Worm (Caenorhabditis elegans): ENCODE data around the gene F20B6.4.

DNA sequence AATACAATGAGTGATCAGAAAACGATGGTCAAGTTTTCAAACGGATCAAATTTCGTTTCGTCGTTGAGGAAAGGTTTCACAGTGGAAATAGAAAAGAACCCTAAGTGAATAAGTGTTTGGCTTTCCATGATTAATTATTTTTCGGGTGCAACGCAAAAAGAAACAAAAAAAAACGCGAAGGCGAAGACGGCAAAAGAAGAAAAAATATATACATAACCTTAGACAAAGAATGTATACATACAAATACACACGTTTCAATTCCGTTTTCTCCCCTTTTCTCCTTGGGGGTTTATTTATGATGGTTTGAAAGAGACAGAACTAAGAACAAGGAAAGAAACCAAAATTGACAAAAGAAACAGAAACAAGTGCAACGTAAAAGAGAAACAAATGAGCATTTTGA lies 34.4 kb downstream of the F20B6.4 start:
- TF ChIP-seq nhr-76 (tag; optimal IDR thresholded peaks at IDR 0.05) (no peak), pag-3 (tag; optimal IDR thresholded peaks at IDR 0.05; ENCODE audit: borderline replicate concordance, insufficient read depth) (no peak), alr-1 (tag; optimal IDR thresholded peaks at IDR 0.05; ENCODE audit: borderline replicate concordance) (no peak), C04F5.9 (tag; optimal IDR thresholded peaks at IDR 0.05) (no peak)
